Worm (Caenorhabditis elegans): ENCODE results near the gene T24C12.4.

DNA sequence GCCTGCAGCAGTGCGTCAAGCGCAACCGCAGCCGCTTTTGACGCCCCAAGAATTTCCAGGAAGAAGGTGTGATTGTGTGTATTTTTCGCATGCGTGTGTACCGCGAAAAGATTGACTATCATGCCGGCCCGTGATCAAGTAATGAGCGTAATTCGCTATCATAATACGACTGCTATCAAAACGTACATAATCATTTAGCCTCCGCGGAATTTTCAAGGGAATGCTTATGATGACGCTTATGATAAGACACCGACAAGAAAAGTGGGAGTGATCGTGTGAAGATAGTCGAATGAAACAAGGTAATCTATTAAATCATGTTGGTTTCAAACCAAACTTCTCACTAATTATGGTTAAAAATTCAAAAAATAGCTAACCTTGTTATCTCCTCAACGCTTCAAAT lies 47.0 kb downstream of the T24C12.4 start:
- no peak for TF ChIP-seq nhr-28 (tag; optimal IDR thresholded peaks at IDR 0.05)
- TF ChIP-seq lsy-2 (tag; optimal IDR thresholded peaks at IDR 0.05) = no peak
- no peak for TF ChIP-seq sptf-1 (tag; optimal IDR thresholded peaks at IDR 0.05)
- no peak for TF ChIP-seq unc-39 (tag; optimal IDR thresholded peaks at IDR 0.05)
- TF ChIP-seq ztf-11 (tag; optimal IDR thresholded peaks at IDR 0.05) = no peak
- no peak for TF ChIP-seq pha-4 (tag; optimal IDR thresholded peaks at IDR 0.05)
- TF ChIP-seq snpc-4 (tag; optimal IDR thresholded peaks at IDR 0.05) = no peak
- no peak for TF ChIP-seq nhr-237 (tag; optimal IDR thresholded peaks at IDR 0.05)
- no peak for TF ChIP-seq nhr-76 (tag; optimal IDR thresholded peaks at IDR 0.05)

Data from whole organism, mixed stage, embryonic.